Fruit fly (Drosophila melanogaster): ENCODE results near the gene CG14983.

Gene CG14983

dm6 chr3L:3902491-3903198 lies 46.5 kb downstream of the CG14983 start, which contains the start of gene Ubi-p63E (continued):
- TF ChIP-seq CG7556 (GFP tag; optimal IDR thresholded peaks at IDR 0.05): peak; percentile 58
- no peak for TF ChIP-seq Awh (GFP tag; IDR thresholded peaks at IDR 0.05)
- no peak for TF ChIP-seq CG17328 (GFP tag; IDR thresholded peaks at IDR 0.05)
- peak; percentile 70 for TF ChIP-seq CG12104 (GFP tag; optimal IDR thresholded peaks at IDR 0.05)
- no peak for TF ChIP-seq wdn (GFP tag; IDR thresholded peaks at IDR 0.05)
- TF ChIP-seq hb (GFP tag; IDR thresholded peaks at IDR 0.05; ENCODE audit: partially characterized antibody): no peak
- peak; percentile 40 for TF ChIP-seq CG3163 (GFP tag; optimal IDR thresholded peaks at IDR 0.05)
- TF ChIP-seq Side (GFP tag; optimal IDR thresholded peaks at IDR 0.05): peak; percentile 65
- TF ChIP-seq CG14860 (GFP tag; IDR thresholded peaks at IDR 0.05; ENCODE audit: partially characterized antibody): no peak
- TF ChIP-seq Dek (tag; optimal IDR thresholded peaks at IDR 0.05): peak; percentile 49
- TF ChIP-seq CG14667 (GFP tag; IDR thresholded peaks at IDR 0.05): no peak
- no peak for TF ChIP-seq hbn (GFP tag; IDR thresholded peaks at IDR 0.05; ENCODE audit: partially characterized antibody)
- peak; percentile 90 for TF ChIP-seq exex (tag; optimal IDR thresholded peaks at IDR 0.05)
- TF ChIP-seq HLH4C (GFP tag; IDR thresholded peaks at IDR 0.05; ENCODE audit: partially characterized antibody): no peak
- TF ChIP-seq CG6813 (GFP tag; optimal IDR thresholded peaks at IDR 0.05): peak; percentile 32
- TF ChIP-seq pzg (GFP tag; optimal IDR thresholded peaks at IDR 0.05): peak; percentile 59
- no peak for TF ChIP-seq Poxn (GFP tag; IDR thresholded peaks at IDR 0.05)
- no peak for TF ChIP-seq CG14014 (GFP tag; IDR thresholded peaks at IDR 0.05)
- TF ChIP-seq phol (tag; optimal IDR thresholded peaks at IDR 0.05): peak; percentile 47
- no peak for TF ChIP-seq CG4730 (GFP tag; IDR thresholded peaks at IDR 0.05)
- TF ChIP-seq ttk (GFP tag; IDR thresholded peaks at IDR 0.05): no peak
- no peak for TF ChIP-seq TFAM (GFP tag; optimal IDR thresholded peaks at IDR 0.05)
- TF ChIP-seq CTCF (GFP tag; optimal IDR thresholded peaks at IDR 0.05): no peak
- TF ChIP-seq Taf1 (GFP tag; IDR thresholded peaks at IDR 0.05): no peak
- TF ChIP-seq CG17359 (tag; optimal IDR thresholded peaks at IDR 0.05): peak; percentile 51
- no peak for TF ChIP-seq vnd (GFP tag; IDR thresholded peaks at IDR 0.05; ENCODE audit: partially characterized antibody)
- TF ChIP-seq CG4424 (GFP tag; optimal IDR thresholded peaks at IDR 0.05): peak; percentile 67
- TF ChIP-seq usp (GFP tag; optimal IDR thresholded peaks at IDR 0.05): no peak
- no peak for TF ChIP-seq C15 (GFP tag; IDR thresholded peaks at IDR 0.05)
- TF ChIP-seq CG11247 (GFP tag; IDR thresholded peaks at IDR 0.05): no peak
- no peak for TF ChIP-seq CG6175 (GFP tag; IDR thresholded peaks at IDR 0.05)
- TF ChIP-seq ash1 (GFP tag; optimal IDR thresholded peaks at IDR 0.05): no peak
- TF ChIP-seq gce (GFP tag; IDR thresholded peaks at IDR 0.05): no peak
- TF ChIP-seq grn (GFP tag; optimal IDR thresholded peaks at IDR 0.05): no peak
- TF ChIP-seq z (GFP tag; IDR thresholded peaks at IDR 0.05): no peak
- TF ChIP-seq Neu2 (GFP tag; optimal IDR thresholded peaks at IDR 0.05; ENCODE audit: borderline replicate concordance): peak; percentile 22
- TF ChIP-seq Ptx1 (GFP tag; IDR thresholded peaks at IDR 0.05): no peak
- peak; percentile 46 for TF ChIP-seq Hmr (GFP tag; optimal IDR thresholded peaks at IDR 0.05)
- no peak for TF ChIP-seq run (tag; optimal IDR thresholded peaks at IDR 0.05)
- TF ChIP-seq CG13123 (GFP tag; optimal IDR thresholded peaks at IDR 0.05): no peak
- TF ChIP-seq CG14441 (GFP tag; IDR thresholded peaks at IDR 0.05): no peak
- peak; percentile 67 for TF ChIP-seq Abd-B (GFP tag; optimal IDR thresholded peaks at IDR 0.05)
- TF ChIP-seq Mad (GFP tag; optimal IDR thresholded peaks at IDR 0.05): peak; percentile 54
- peak; percentile 50 for TF ChIP-seq CG18476 (GFP tag; optimal IDR thresholded peaks at IDR 0.05)
- TF ChIP-seq CG15514 (GFP tag; optimal IDR thresholded peaks at IDR 0.05): peak; percentile 58
- peak; percentile 38 for TF ChIP-seq Sry-δ (GFP tag; optimal IDR thresholded peaks at IDR 0.05)
- TF ChIP-seq aop (GFP tag; IDR thresholded peaks at IDR 0.05): no peak
- TF ChIP-seq Hr39 (optimal IDR thresholded peaks at IDR 0.05): no peak
- TF ChIP-seq sc (optimal IDR thresholded peaks at IDR 0.05): no peak
- TF ChIP-seq sc (GFP tag; optimal IDR thresholded peaks at IDR 0.05): peak; percentile 44
- TF ChIP-seq CG31441 (GFP tag; IDR thresholded peaks at IDR 0.05): no peak
- TF ChIP-seq cwo (GFP tag; optimal IDR thresholded peaks at IDR 0.05): peak; percentile 8
